Worm (Caenorhabditis elegans) whole organism, L3 larva: ENCODE measurements around the gene F53B3.6.

Source experiments
- R02D3.7 ChIP-seq: fragments of 150-350 bp; optimal IDR thresholded peaks from 2 replicates; lab custom pipeline; 2014; ENCODE audit warnings: missing biosample characterization, missing genetic modification characterization
- ZK546.5 ChIP-seq: sonication (generic microtip); optimal IDR thresholded peaks from 2 replicates; lab custom pipeline; 2017; ENCODE audit warnings: missing biosample characterization, missing genetic modification characterization
- ama-1 ChIP-seq: fragments of 150-350 bp; optimal IDR thresholded peaks from 2 replicates; lab custom pipeline; 2018
- ceh-16 ChIP-seq: sonication (generic microtip); optimal IDR thresholded peaks from 2 replicates; lab custom pipeline; 2017; ENCODE audit warnings: missing biosample characterization, missing genetic modification characterization
- ceh-9 ChIP-seq: sonication (generic microtip); optimal IDR thresholded peaks from 2 replicates; lab custom pipeline; 2018; ENCODE audit warnings: missing biosample characterization, missing genetic modification characterization
- daf-12 ChIP-seq: fragments of 150-350 bp; optimal IDR thresholded peaks from 2 replicates; lab custom pipeline; 2014; ENCODE audit warnings: missing biosample characterization, missing genetic modification reagents, missing genetic modification characterization
- egl-27 ChIP-seq: sonication (generic microtip); optimal IDR thresholded peaks from 4 replicates; lab custom pipeline; 2017; ENCODE audit warnings: missing biosample characterization, missing genetic modification reagents, missing genetic modification characterization
- egl-5 ChIP-seq: fragments of 150-350 bp; optimal IDR thresholded peaks from 2 replicates; lab custom pipeline; 2017; ENCODE audit warnings: missing biosample characterization, missing genetic modification reagents, missing genetic modification characterization, inconsistent platforms
- elt-1 ChIP-seq: fragments of 150-350 bp; optimal IDR thresholded peaks from 2 replicates; lab custom pipeline; 2014; ENCODE audit warnings: missing biosample characterization, missing genetic modification characterization
- elt-2 ChIP-seq: sonication (generic microtip); optimal IDR thresholded peaks from 2 replicates; lab custom pipeline; 2016; ENCODE audit warnings: missing genetic modification reagents, mild to moderate bottlenecking, missing genetic modification characterization, missing compliant biosample characterization
- elt-3 ChIP-seq, 3 experiments: fragments of 150-350 bp in 1 of 3; sonication (generic microtip) in 2 of 3; optimal IDR thresholded peaks; 2 replicates in 2 of 3; 4 replicates in 1 of 3; lab custom pipeline; 2014 to 2017; ENCODE audit warnings: missing biosample characterization in 3 of 3, missing genetic modification characterization in 3 of 3
- eor-1 ChIP-seq, 2 experiments: fragments of 150-350 bp; optimal IDR thresholded peaks; 2 replicates each; lab custom pipeline; 2014 to 2018; ENCODE audit warnings: missing biosample characterization in 2 of 2, missing genetic modification characterization in 2 of 2
- fkh-10 ChIP-seq: sonication (generic microtip); optimal IDR thresholded peaks from 2 replicates; lab custom pipeline; 2017; ENCODE audit warnings: missing biosample characterization, missing genetic modification reagents, missing genetic modification characterization
- fkh-2 ChIP-seq: fragments of 150-350 bp; optimal IDR thresholded peaks from 2 replicates; lab custom pipeline; 2014; ENCODE audit warnings: missing biosample characterization, missing genetic modification reagents, missing genetic modification characterization
- fos-1 ChIP-seq: fragments of 150-350 bp; optimal IDR thresholded peaks from 2 replicates; lab custom pipeline; 2014; ENCODE audit warnings: missing biosample characterization, missing genetic modification characterization
- hmg-11 ChIP-seq: sonication (generic microtip); optimal IDR thresholded peaks from 2 replicates; lab custom pipeline; 2016; ENCODE audit warnings: missing genetic modification characterization, missing compliant biosample characterization
- jun-1 ChIP-seq: fragments of 150-350 bp; optimal IDR thresholded peaks from 2 replicates; lab custom pipeline; 2014; ENCODE audit warnings: missing biosample characterization, missing genetic modification reagents, missing genetic modification characterization
- lin-15B ChIP-seq: fragments of 150-350 bp; optimal IDR thresholded peaks from 2 replicates; lab custom pipeline; 2014; ENCODE audit warnings: missing biosample characterization, missing genetic modification characterization
- lin-39 ChIP-seq: fragments of 150-350 bp; optimal IDR thresholded peaks from 2 replicates; lab custom pipeline; 2018; ENCODE audit warnings: missing biosample characterization, missing genetic modification reagents, missing genetic modification characterization
- mdl-1 ChIP-seq: fragments of 150-350 bp; optimal IDR thresholded peaks from 2 replicates; lab custom pipeline; 2014; ENCODE audit warnings: missing biosample characterization, missing genetic modification characterization
- mml-1 ChIP-seq: fragments of 150-350 bp; sonication (generic microtip); optimal IDR thresholded peaks from 3 replicates; lab custom pipeline; 2014; ENCODE audit warnings: missing biosample characterization, missing genetic modification characterization
- nfya-1 ChIP-seq: sonication (generic microtip); optimal IDR thresholded peaks from 2 replicates; lab custom pipeline; 2017; ENCODE audit warnings: missing genetic modification characterization, mild to moderate bottlenecking, missing compliant biosample characterization, antibody characterized with exemption, moderate library complexity; ENCODE audit not compliant: insufficient read depth
- nhr-11 ChIP-seq: fragments of 150-350 bp; optimal IDR thresholded peaks from 2 replicates; lab custom pipeline; 2014; ENCODE audit warnings: missing biosample characterization, missing genetic modification characterization
- nhr-23 ChIP-seq: fragments of 150-350 bp; optimal IDR thresholded peaks from 2 replicates; lab custom pipeline; 2014; ENCODE audit warnings: missing biosample characterization, missing genetic modification reagents, missing genetic modification characterization
- nhr-237 ChIP-seq: fragments of 150-350 bp; optimal IDR thresholded peaks from 2 replicates; lab custom pipeline; 2014; ENCODE audit warnings: missing biosample characterization, missing genetic modification characterization
- nhr-25 ChIP-seq: sonication (generic microtip); optimal IDR thresholded peaks from 2 replicates; lab custom pipeline; 2017; ENCODE audit warnings: missing biosample characterization, missing genetic modification characterization
- nhr-28 ChIP-seq: fragments of 150-350 bp; optimal IDR thresholded peaks from 2 replicates; lab custom pipeline; 2014; ENCODE audit warnings: missing biosample characterization, missing genetic modification characterization
- nhr-43 ChIP-seq: sonication (generic microtip); optimal IDR thresholded peaks from 2 replicates; lab custom pipeline; 2016; ENCODE audit warnings: mild to moderate bottlenecking, missing genetic modification characterization, missing compliant biosample characterization; ENCODE audit not compliant: poor library complexity, severe bottlenecking
- nhr-67 ChIP-seq: fragments of 150-350 bp; optimal IDR thresholded peaks from 2 replicates; lab custom pipeline; 2014; ENCODE audit warnings: missing biosample characterization, missing genetic modification characterization
- pha-4 ChIP-seq: fragments of 150-350 bp; optimal IDR thresholded peaks from 2 replicates; lab custom pipeline; 2014; ENCODE audit warnings: missing biosample characterization, missing genetic modification reagents, missing genetic modification characterization
- pqm-1 ChIP-seq: fragments of 150-350 bp; optimal IDR thresholded peaks from 2 replicates; lab custom pipeline; 2017; ENCODE audit warnings: missing biosample characterization, missing genetic modification characterization, inconsistent platforms
- sea-2 ChIP-seq: fragments of 150-350 bp; sonication (generic microtip); optimal IDR thresholded peaks from 4 replicates; lab custom pipeline; 2014; ENCODE audit warnings: missing biosample characterization, missing genetic modification reagents, missing genetic modification characterization
- skn-1 ChIP-seq: fragments of 150-350 bp; optimal IDR thresholded peaks from 2 replicates; lab custom pipeline; 2014; ENCODE audit warnings: missing biosample characterization, missing genetic modification characterization
- snpc-4 ChIP-seq: fragments of 150-350 bp; optimal IDR thresholded peaks from 2 replicates; lab custom pipeline; 2014; ENCODE audit warnings: missing biosample characterization, missing genetic modification characterization
- tbx-2 ChIP-seq: sonication (generic microtip); optimal IDR thresholded peaks from 2 replicates; lab custom pipeline; 2016; ENCODE audit warnings: mild to moderate bottlenecking, missing genetic modification characterization, missing compliant biosample characterization
- unc-62 ChIP-seq: fragments of 150-350 bp; sonication (generic microtip); optimal IDR thresholded peaks from 4 replicates; lab custom pipeline; 2014; ENCODE audit warnings: missing biosample characterization, missing genetic modification reagents, missing genetic modification characterization
- zag-1 ChIP-seq: fragments of 150-350 bp; optimal IDR thresholded peaks from 2 replicates; lab custom pipeline; 2014; ENCODE audit warnings: missing biosample characterization, missing genetic modification characterization
- ztf-11 ChIP-seq: fragments of 150-350 bp; optimal IDR thresholded peaks from 2 replicates; lab custom pipeline; 2014; ENCODE audit warnings: missing biosample characterization, missing genetic modification characterization
- ztf-4 ChIP-seq: fragments of 150-350 bp; optimal IDR thresholded peaks from 2 replicates; lab custom pipeline; 2014; ENCODE audit warnings: missing biosample characterization, missing genetic modification characterization

The F53B3.6 gene

DNA sequence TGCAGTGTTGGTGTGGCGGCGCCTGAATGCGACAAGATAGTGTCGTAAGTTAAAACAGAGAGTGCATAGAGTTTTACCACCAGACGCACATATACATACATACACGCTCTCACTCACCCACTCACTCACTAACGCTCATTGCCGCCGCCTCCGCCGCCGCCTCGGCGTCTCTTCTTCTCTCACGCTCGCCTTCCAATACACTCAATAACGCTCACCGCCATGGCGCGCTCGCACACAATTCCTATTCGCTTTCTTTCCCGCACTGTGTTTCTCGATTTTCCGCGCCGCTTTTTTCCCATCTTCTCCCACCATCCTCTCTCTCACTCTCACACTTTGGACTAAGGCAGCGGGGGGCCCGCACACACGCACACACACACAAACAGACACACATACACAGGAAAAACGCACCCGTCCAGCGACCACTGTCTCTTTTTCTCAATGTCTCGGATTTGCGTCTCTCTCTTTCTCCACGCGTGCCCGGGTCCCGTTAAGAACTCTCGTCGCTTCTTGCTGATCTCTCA is 11.6 kb upstream of the F53B3.6 start, which contains the start of gene kin-29 (continued):
- TF ChIP-seq ZK546.5 (tag; lab: Kevin White, UChicago) (no peak), fkh-10 (peak; percentile 65), pqm-1 (tag; lab: Kevin White, UChicago) (no peak), mml-1 (no peak), nhr-23 (tag; lab: Kevin White, UChicago) (peak; percentile 56), zag-1 (peak; percentile 18), mdl-1 (peak; percentile 37), nhr-237 (tag; lab: Kevin White, UChicago) (no peak), egl-5 (tag; lab: Kevin White, UChicago) (peak; percentile 20), nhr-67 (tag; lab: Kevin White, UChicago) (no peak), ztf-11 (tag; lab: Kevin White, UChicago) (no peak), pha-4 (tag; lab: Kevin White, UChicago) (peak; percentile 60), fos-1 (tag; lab: Kevin White, UChicago) (peak; percentile 68), R02D3.7 (peak; percentile 31)

ce11 chrX:2853963-2854362 is 10.1 kb upstream of the F53B3.6 start:
- no peak for TF ChIP-seq fkh-2 (tag; lab: Kevin White, UChicago)
- TF ChIP-seq sea-2: no peak
- no peak for TF ChIP-seq pqm-1 (tag; lab: Kevin White, UChicago)
- no peak for TF ChIP-seq jun-1 (tag; lab: Kevin White, UChicago)
- peak; percentile 9 for TF ChIP-seq ama-1

ce11 chrX:2857070-2857825 is 6.8 kb upstream of the F53B3.6 start, which contains the start of gene tra-4:
TSS of gene tra-4 (minus strand) at chrX:2857603.
- no peak for TF ChIP-seq nhr-11 (tag; lab: Kevin White, UChicago)
- TF ChIP-seq hmg-11 (tag; lab: Kevin White, UChicago): no peak
- TF ChIP-seq lin-39 (tag; lab: Kevin White, UChicago): no peak
- TF ChIP-seq elt-3 (tag; optimal IDR thresholded peaks at IDR 0.05; lab: Kevin White, UChicago): no peak
- peak; percentile 26 for TF ChIP-seq pha-4 (tag; lab: Kevin White, UChicago)
- peak; percentile 57 for TF ChIP-seq nhr-23 (tag; lab: Kevin White, UChicago)
- peak; percentile 37 for TF ChIP-seq nfya-1
- TF ChIP-seq ama-1: no peak
- TF ChIP-seq nhr-43 (tag; lab: Kevin White, UChicago): peak; percentile 6
- no peak for TF ChIP-seq sea-2
- no peak for TF ChIP-seq egl-27 (tag; lab: Kevin White, UChicago)
- no peak for TF ChIP-seq elt-2 (tag; lab: Kevin White, UChicago)
- no peak for TF ChIP-seq unc-62 (GFP tag; lab: Kevin White, UChicago)
- no peak for TF ChIP-seq mdl-1
- TF ChIP-seq fkh-2 (tag; lab: Kevin White, UChicago): no peak
- TF ChIP-seq ceh-16 (tag; lab: Kevin White, UChicago): no peak
- no peak for TF ChIP-seq ceh-9 (tag; lab: Kevin White, UChicago)
- peak; percentile 36 for TF ChIP-seq snpc-4 (tag; lab: Kevin White, UChicago)
- TF ChIP-seq nhr-28 (tag; lab: Kevin White, UChicago): no peak
- no peak for TF ChIP-seq mml-1
- no peak for TF ChIP-seq daf-12
- TF ChIP-seq nhr-25 (tag; lab: Kevin White, UChicago): peak; percentile 46
- TF ChIP-seq egl-5 (tag; lab: Kevin White, UChicago): no peak
- TF ChIP-seq eor-1 (tag; optimal IDR thresholded peaks at IDR 0.05; lab: Kevin White, UChicago): no peak
- TF ChIP-seq ztf-4 (tag; lab: Kevin White, UChicago): no peak
- no peak for TF ChIP-seq skn-1 (tag; lab: Kevin White, UChicago)
- TF ChIP-seq jun-1 (tag; lab: Kevin White, UChicago): no peak
- TF ChIP-seq tbx-2 (tag; lab: Kevin White, UChicago): no peak
- TF ChIP-seq elt-1 (tag; lab: Kevin White, UChicago): no peak
- TF ChIP-seq lin-15B: no peak
- TF ChIP-seq nhr-237 (tag; lab: Kevin White, UChicago): no peak
